Fruit fly (Drosophila melanogaster) whole organism, embryonic: ENCODE data around the gene CG45045.
A peak's percentile ranks its signal among the peaks of the same experiment; 100 is the strongest.

ENCODE experiments used
- ATbp ChIP-seq: fragments of 200-800 bp; sonication (Bioruptor generic); optimal IDR thresholded peaks from 2 replicates; lab custom pipeline; 2017; ENCODE audit warnings: missing biosample characterization, mild to moderate bottlenecking, missing genetic modification characterization, missing genetic modification reagents
- Adf1 ChIP-seq: fragments of 200-800 bp; sonication (Bioruptor generic); IDR thresholded peaks from 2 replicates; pipeline ENCODE4 v1.3.6; 2022; ENCODE audit warnings: missing biosample characterization, missing genetic modification characterization
- Aef1 ChIP-seq: fragments of 200-800 bp; sonication (Bioruptor generic); IDR thresholded peaks from 3 replicates; pipeline ENCODE4 v1.3.6; 2022; ENCODE audit warnings: missing biosample characterization, missing genetic modification characterization
- CG10321 ChIP-seq: fragments of 200-800 bp; sonication (Bioruptor generic); IDR thresholded peaks from 2 replicates; pipeline ENCODE4 v1.3.6; 2022; ENCODE audit warnings: missing biosample characterization, missing genetic modification characterization
- CG10431 ChIP-seq: fragments of 200-800 bp; sonication (Bioruptor generic); optimal IDR thresholded peaks from 3 replicates; lab custom pipeline; 2018; ENCODE audit warnings: missing biosample characterization, mild to moderate bottlenecking, missing genetic modification characterization
- CG10543 ChIP-seq: fragments of 200-800 bp; sonication (Bioruptor generic); optimal IDR thresholded peaks from 3 replicates; lab custom pipeline; 2017; ENCODE audit warnings: missing biosample characterization, mild to moderate bottlenecking, missing genetic modification characterization, moderate library complexity
- CG11093 ChIP-seq: fragments of 200-800 bp; sonication (Bioruptor generic); IDR thresholded peaks from 3 replicates; pipeline ENCODE4 v1.3.6; 2022; ENCODE audit warnings: missing biosample characterization, missing genetic modification characterization
- CG12299 ChIP-seq: fragments of 200-800 bp; sonication (Bioruptor generic); optimal IDR thresholded peaks from 2 replicates; lab custom pipeline; 2018; ENCODE audit warnings: missing biosample characterization, mild to moderate bottlenecking, missing genetic modification characterization
- CG12391 ChIP-seq: fragments of 200-800 bp; sonication (Bioruptor generic); optimal IDR thresholded peaks from 3 replicates; lab custom pipeline; 2018; ENCODE audit warnings: missing biosample characterization, mild to moderate bottlenecking, missing genetic modification characterization, moderate library complexity
- CG13624 ChIP-seq: fragments of 200-800 bp; sonication (Bioruptor generic); optimal IDR thresholded peaks from 2 replicates; lab custom pipeline; 2016; ENCODE audit warnings: missing biosample characterization, missing genetic modification characterization
- CG14860 ChIP-seq: fragments of 200-800 bp; sonication (Bioruptor generic); IDR thresholded peaks from 3 replicates; pipeline ENCODE4 v1.3.6; 2022; ENCODE audit warnings: missing biosample characterization, missing genetic modification characterization; ENCODE audit not compliant: partially characterized antibody
- CG15073 ChIP-seq: fragments of 200-800 bp; sonication (Bioruptor generic); optimal IDR thresholded peaks from 2 replicates; lab custom pipeline; 2016; ENCODE audit warnings: missing biosample characterization, missing genetic modification characterization
- CG15479 ChIP-seq: fragments of 200-800 bp; sonication (Bioruptor generic); optimal IDR thresholded peaks from 3 replicates; lab custom pipeline; 2019; ENCODE audit warnings: missing biosample characterization, mild to moderate bottlenecking, missing genetic modification characterization, moderate library complexity
- CG15696 ChIP-seq: fragments of 200-800 bp; sonication (Bioruptor generic); optimal IDR thresholded peaks from 2 replicates; lab custom pipeline; 2019; ENCODE audit warnings: missing biosample characterization, mild to moderate bottlenecking, missing genetic modification characterization, moderate library complexity
- CG17802 ChIP-seq: fragments of 200-800 bp; sonication (Bioruptor generic); optimal IDR thresholded peaks from 2 replicates; lab custom pipeline; 2018; ENCODE audit warnings: missing biosample characterization, mild to moderate bottlenecking, missing genetic modification characterization, moderate library complexity
- CG17829 ChIP-seq: fragments of 200-800 bp; optimal IDR thresholded peaks from 2 replicates; lab custom pipeline; 2019; ENCODE audit warnings: missing biosample characterization, mild to moderate bottlenecking, missing genetic modification characterization, moderate library complexity
- CG18011 ChIP-seq: fragments of 200-800 bp; sonication (Bioruptor generic); optimal IDR thresholded peaks from 2 replicates; lab custom pipeline; 2017; ENCODE audit warnings: missing biosample characterization, missing genetic modification characterization, mild to moderate bottlenecking, moderate library complexity, missing genotype
- CG2712 ChIP-seq: fragments of 200-800 bp; optimal IDR thresholded peaks from 3 replicates; lab custom pipeline; 2019; ENCODE audit warnings: missing biosample characterization, mild to moderate bottlenecking, missing genetic modification characterization, moderate library complexity
- CG30403 ChIP-seq: fragments of 200-800 bp; sonication (Bioruptor generic); optimal IDR thresholded peaks from 3 replicates; lab custom pipeline; 2016; ENCODE audit warnings: missing biosample characterization, missing genetic modification characterization
- CG34224 ChIP-seq: fragments of 200-800 bp; sonication (Bioruptor generic); IDR thresholded peaks from 3 replicates; pipeline ENCODE4 v1.3.6; 2022; ENCODE audit warnings: missing biosample characterization, missing genetic modification characterization; ENCODE audit not compliant: partially characterized antibody
- CG42726 ChIP-seq: fragments of 200-800 bp; sonication (Bioruptor generic); IDR thresholded peaks from 2 replicates; pipeline ENCODE4 v1.3.6; 2022; ENCODE audit warnings: missing biosample characterization, missing genetic modification characterization; ENCODE audit not compliant: partially characterized antibody
- CG4360 ChIP-seq: fragments of 200-800 bp; sonication (Bioruptor generic); IDR thresholded peaks from 2 replicates; pipeline ENCODE4 v1.3.6; 2022; ENCODE audit warnings: missing biosample characterization, missing genetic modification characterization
- CG8924 ChIP-seq: fragments of 200-800 bp; optimal IDR thresholded peaks from 3 replicates; lab custom pipeline; 2019; ENCODE audit warnings: missing biosample characterization, mild to moderate bottlenecking, missing genetic modification characterization, moderate library complexity
- Dp ChIP-seq: fragments of 200-800 bp; sonication (Bioruptor generic); optimal IDR thresholded peaks from 2 replicates; lab custom pipeline; 2018; ENCODE audit warnings: missing biosample characterization, mild to moderate bottlenecking, missing genetic modification characterization, moderate library complexity
- Eip74EF ChIP-seq, 2 experiments: fragments of 200-800 bp in 1 of 2; fragments of >200 bp in 1 of 2; sonication (Bioruptor generic) in 1 of 2; optimal IDR thresholded peaks; 2 replicates each; lab custom pipeline; 2017 to 2019; ENCODE audit warnings: missing biosample characterization in 2 of 2, missing genetic modification characterization in 2 of 2, mild to moderate bottlenecking in 1 of 2, moderate library complexity in 1 of 2
- Ets65A ChIP-seq: fragments of 200-800 bp; sonication (Bioruptor generic); peaks from one replicate; lab custom pipeline; 2016; ENCODE audit warnings: missing biosample characterization, missing genetic modification characterization
- HLH3B ChIP-seq: fragments of 200-800 bp; sonication (Bioruptor generic); IDR thresholded peaks from 2 replicates; pipeline ENCODE4 v1.3.6; 2022; ENCODE audit warnings: missing biosample characterization, missing genetic modification characterization
- HLH54F ChIP-seq: fragments of 200-800 bp; sonication (Bioruptor generic); optimal IDR thresholded peaks from 3 replicates; lab custom pipeline; 2016; ENCODE audit warnings: missing biosample characterization, missing genetic modification characterization
- Med ChIP-seq: fragments of 200-800 bp; sonication (Bioruptor generic); peaks from one replicate; lab custom pipeline; 2016; ENCODE audit warnings: missing biosample characterization, missing genetic modification characterization, mild to moderate bottlenecking, inconsistent platforms, moderate library complexity
- NFAT ChIP-seq: fragments of 200-800 bp; sonication (Bioruptor generic); IDR thresholded peaks from 2 replicates; pipeline ENCODE4 v1.3.6; 2022; ENCODE audit warnings: missing biosample characterization, missing genetic modification characterization
- Oaz ChIP-seq: fragments of 200-800 bp; sonication (Bioruptor generic); IDR thresholded peaks from 2 replicates; pipeline ENCODE4 v1.3.6; 2022; ENCODE audit warnings: missing biosample characterization, missing genetic modification characterization
- Ravus ChIP-seq: fragments of 200-800 bp; sonication (Bioruptor generic); IDR thresholded peaks from 2 replicates; pipeline ENCODE4 v1.3.6; 2022; ENCODE audit warnings: missing biosample characterization, missing genetic modification characterization
- Ssrp ChIP-seq: fragments of 200-800 bp; sonication (Bioruptor generic); optimal IDR thresholded peaks from 2 replicates; lab custom pipeline; 2018; ENCODE audit warnings: missing biosample characterization, mild to moderate bottlenecking, missing genetic modification characterization, moderate library complexity
- ap ChIP-seq: fragments of 200-800 bp; sonication (Bioruptor generic); IDR thresholded peaks from 2 replicates; pipeline ENCODE4 v1.3.6; 2022; ENCODE audit warnings: missing biosample characterization, missing genetic modification characterization
- chinmo ChIP-seq: fragments of 200-800 bp; sonication (Bioruptor generic); IDR thresholded peaks from 4 replicates; pipeline ENCODE4 v1.3.6; 2022; ENCODE audit warnings: missing biosample characterization, missing genetic modification characterization; ENCODE audit not compliant: partially characterized antibody
- ci ChIP-seq: fragments of 200-800 bp; sonication (Bioruptor generic); IDR thresholded peaks from 3 replicates; pipeline ENCODE4 v1.3.6; 2022; ENCODE audit warnings: missing biosample characterization, missing genetic modification characterization
- crol ChIP-seq: fragments of 200-800 bp; sonication (Bioruptor generic); IDR thresholded peaks from 2 replicates; pipeline ENCODE4 v1.3.6; 2022; ENCODE audit warnings: missing biosample characterization, missing genetic modification characterization
- ems ChIP-seq: fragments of 200-800 bp; sonication (Bioruptor generic); optimal IDR thresholded peaks from 3 replicates; lab custom pipeline; 2016; ENCODE audit warnings: missing biosample characterization, missing genetic modification characterization
- fu2 ChIP-seq: fragments of 200-800 bp; sonication (Bioruptor generic); optimal IDR thresholded peaks from 2 replicates; lab custom pipeline; 2016; ENCODE audit warnings: missing biosample characterization, missing genetic modification characterization
- grn ChIP-seq: fragments of 200-800 bp; sonication (Bioruptor generic); optimal IDR thresholded peaks from 3 replicates; lab custom pipeline; 2017; ENCODE audit warnings: missing biosample characterization, missing genetic modification characterization
- ham ChIP-seq: fragments of 200-800 bp; sonication (Bioruptor generic); IDR thresholded peaks from 2 replicates; pipeline ENCODE4 v1.3.6; 2022; ENCODE audit warnings: missing biosample characterization, missing genetic modification characterization
- kni ChIP-seq: fragments of 200-800 bp; sonication (Bioruptor generic); optimal IDR thresholded peaks from 3 replicates; lab custom pipeline; 2017; ENCODE audit warnings: mild to moderate bottlenecking, missing biosample characterization, missing genetic modification reagents, missing genetic modification characterization
- lov ChIP-seq, 2 experiments: fragments of 200-800 bp in 1 of 2; fragments of >200 bp in 1 of 2; sonication (Bioruptor generic) in 1 of 2; IDR thresholded peaks in 1 of 2; optimal IDR thresholded peaks in 1 of 2; 2 replicates in 1 of 2; 3 replicates in 1 of 2; pipeline versions ENCODE4 v1.3.6 to Lab custom; 2017 to 2022; ENCODE audit warnings: missing biosample characterization in 1 of 2, missing genetic modification characterization in 1 of 2
- otp ChIP-seq: fragments of 200-800 bp; sonication (Bioruptor generic); IDR thresholded peaks from 3 replicates; pipeline ENCODE4, ENCODE4 v1.3.6; 2022; ENCODE audit warnings: missing biosample characterization, missing genetic modification characterization
- pb ChIP-seq: fragments of 200-800 bp; sonication (Bioruptor generic); optimal IDR thresholded peaks from 3 replicates; lab custom pipeline; 2016; ENCODE audit warnings: missing biosample characterization, missing genetic modification characterization
- psq ChIP-seq: fragments of 200-800 bp; sonication (Bioruptor generic); optimal IDR thresholded peaks from 2 replicates; lab custom pipeline; 2017; ENCODE audit warnings: missing biosample characterization, missing genetic modification characterization
- slp2 ChIP-seq: fragments of 200-800 bp; sonication (Bioruptor generic); optimal IDR thresholded peaks from 2 replicates; lab custom pipeline; 2016; ENCODE audit warnings: missing biosample characterization, missing genetic modification characterization
- tna ChIP-seq: fragments of 200-800 bp; sonication (Bioruptor generic); IDR thresholded peaks from 2 replicates; pipeline ENCODE4 v1.3.6; 2022; ENCODE audit warnings: missing biosample characterization, missing genetic modification characterization; ENCODE audit not compliant: partially characterized antibody
- toy ChIP-seq: fragments of 200-800 bp; sonication (Bioruptor generic); IDR thresholded peaks from 2 replicates; pipeline ENCODE4 v1.3.6; 2022; ENCODE audit warnings: missing biosample characterization, missing genetic modification characterization

Gene CG45045

DNA sequence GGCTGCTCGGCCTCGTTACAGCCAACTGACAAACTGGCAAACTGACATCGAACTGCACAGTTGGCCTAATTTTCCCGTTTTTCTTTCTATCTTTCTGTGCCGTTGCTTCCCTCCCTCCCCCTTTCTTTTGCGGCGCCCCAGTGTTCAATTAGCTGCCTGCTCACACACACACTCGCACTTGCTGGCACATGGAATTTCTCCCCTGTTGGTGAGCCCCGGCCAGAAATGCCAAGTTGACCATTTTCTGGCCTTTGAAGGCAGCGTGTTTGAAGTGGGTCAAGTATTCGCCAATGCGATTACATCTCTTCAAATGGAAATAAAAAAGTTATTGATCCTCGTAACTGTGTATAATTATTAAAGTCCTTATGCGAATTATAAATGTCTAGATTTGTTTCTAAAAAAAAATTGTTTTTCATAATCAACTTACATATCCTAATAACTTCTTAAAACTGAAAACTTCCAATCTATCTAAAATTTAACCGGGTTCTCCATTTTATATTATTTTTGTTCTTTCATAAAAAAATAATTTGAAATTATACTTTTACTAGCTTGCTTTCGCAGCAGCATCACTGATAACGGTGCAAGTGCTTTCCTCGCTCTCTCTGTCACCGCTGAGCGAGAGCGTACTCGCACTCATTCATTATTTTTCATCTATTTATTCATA lies 13.4 kb downstream of the CG45045 start (continued):
- TF ChIP-seq toy (GFP tag; lab: Robert Waterston, UW) = no peak
- TF ChIP-seq fu2 (GFP tag; lab: Kevin White, UChicago) = no peak
- no peak for TF ChIP-seq CG42726 (GFP tag; lab: Robert Waterston, UW)
- no peak for TF ChIP-seq pb (GFP tag; lab: Kevin White, UChicago)
- peak; percentile 58 for TF ChIP-seq Med (GFP tag; lab: Kevin White, UChicago)
- no peak for TF ChIP-seq CG15073 (GFP tag; lab: Kevin White, UChicago)
- TF ChIP-seq CG12391 (tag; lab: Kevin White, UChicago) = peak; percentile 73
- no peak for TF ChIP-seq CG10321
- TF ChIP-seq CG8924 (tag; lab: Kevin White, UChicago) = peak; percentile 40
- peak; percentile 66 for TF ChIP-seq crol
- TF ChIP-seq ci (GFP tag; lab: Robert Waterston, UW) = no peak
- no peak for TF ChIP-seq CG14860 (GFP tag; lab: Robert Waterston, UW)
- no peak for TF ChIP-seq CG34224 (GFP tag; lab: Robert Waterston, UW)
- TF ChIP-seq ems (GFP tag; lab: Kevin White, UChicago) = peak; percentile 38
- peak; percentile 63 for TF ChIP-seq Ssrp (tag; lab: Kevin White, UChicago)
- TF ChIP-seq CG17802 (tag; lab: Kevin White, UChicago) = no peak
- TF ChIP-seq CG13624 = no peak
- peak; percentile 74 for TF ChIP-seq CG30403 (GFP tag; lab: Kevin White, UChicago)
- TF ChIP-seq ap (GFP tag; lab: Robert Waterston, UW) = no peak
- TF ChIP-seq CG12299 (tag; lab: Kevin White, UChicago) = no peak
- TF ChIP-seq otp (GFP tag; lab: Robert Waterston, UW) = 0 out of 3 replicates have a peak, but pooled peaks have one; percentile 20
- TF ChIP-seq tna (GFP tag; lab: Robert Waterston, UW) = no peak
- no peak for TF ChIP-seq ham
- TF ChIP-seq kni (GFP tag; lab: Kevin White, UChicago) = peak; percentile 62
- peak; percentile 49 for TF ChIP-seq Ets65A (GFP tag; lab: Kevin White, UChicago)
- no peak for TF ChIP-seq Dp (GFP tag; lab: Kevin White, UChicago)
- TF ChIP-seq Adf1 (GFP tag; lab: Robert Waterston, UW) = no peak
- TF ChIP-seq ATbp = peak; percentile 46
- TF ChIP-seq CG17829 (tag; lab: Kevin White, UChicago) = peak; percentile 49
- no peak for TF ChIP-seq Oaz (GFP tag; lab: Robert Waterston, UW)
- no peak for TF ChIP-seq psq (GFP tag; lab: Kevin White, UChicago)
- 0 out of 4 replicates have a peak, but pooled peaks have one; percentile 63 for TF ChIP-seq chinmo (GFP tag; lab: Robert Waterston, UW)
- TF ChIP-seq HLH3B (GFP tag; lab: Robert Waterston, UW) = 0 out of 2 replicates have a peak, but pooled peaks have one; percentile 4
- TF ChIP-seq slp2 (GFP tag; lab: Kevin White, UChicago) = no peak
- no peak for TF ChIP-seq lov (optimal IDR thresholded peaks at IDR 0.05; lab: Kevin White, UChicago)
- 0 out of 3 replicates have a peak, but pooled peaks have one; percentile 53 for TF ChIP-seq lov (GFP tag; IDR thresholded peaks at IDR 0.05; lab: Robert Waterston, UW)
- peak; percentile 62 for TF ChIP-seq CG2712 (tag; lab: Kevin White, UChicago)
- no peak for TF ChIP-seq CG18011
- no peak for TF ChIP-seq CG11093 (GFP tag; lab: Robert Waterston, UW)
- peak in 1 of 2 experiments; percentile 25 for TF ChIP-seq Eip74EF (GFP tag; optimal IDR thresholded peaks at IDR 0.05; lab: Kevin White, UChicago)
- peak; percentile 5 for TF ChIP-seq HLH54F (GFP tag; lab: Kevin White, UChicago)
- TF ChIP-seq CG10543 (GFP tag; lab: Kevin White, UChicago) = no peak
- no peak for TF ChIP-seq CG4360 (GFP tag; lab: Robert Waterston, UW)
- TF ChIP-seq grn = no peak
- TF ChIP-seq CG10431 (GFP tag; lab: Kevin White, UChicago) = peak; percentile 27
- peak; percentile 17 for TF ChIP-seq CG15696 (tag; lab: Kevin White, UChicago)
- no peak for TF ChIP-seq CG15479 (GFP tag; lab: Kevin White, UChicago)
- TF ChIP-seq Ravus (GFP tag; lab: Robert Waterston, UW) = no peak
- TF ChIP-seq Aef1 (GFP tag; lab: Robert Waterston, UW) = no peak
- no peak for TF ChIP-seq NFAT
